Worm (Caenorhabditis elegans) whole organism, midembryonic: ENCODE measurements around the gene T06E8.2.

Source experiments
- T22C8.4 ChIP-seq: fragments of 200-800 bp; sonication (Bioruptor generic); IDR thresholded peaks from 2 replicates; pipeline ENCODE4 v1.3.6; 2022; ENCODE audit warnings: missing genetic modification characterization, missing compliant biosample characterization
- flt-1 ChIP-seq: fragments of 200-800 bp; sonication (Bioruptor generic); IDR thresholded peaks from 2 replicates; pipeline ENCODE4 v1.3.6; 2022; ENCODE audit warnings: missing genetic modification characterization, missing compliant biosample characterization
- ref-1 ChIP-seq: fragments of 200-800 bp; sonication (Bioruptor generic); conservative IDR thresholded peaks from 2 replicates; pipeline ENCODE4 v1.3.6; 2022; ENCODE audit warnings: missing genetic modification reagents, missing genetic modification characterization, missing compliant biosample characterization
- ztf-23 ChIP-seq: fragments of 200-800 bp; sonication (Bioruptor generic); IDR thresholded peaks from 2 replicates; pipeline ENCODE4 v1.3.6; 2022; ENCODE audit warnings: missing genetic modification reagents, missing genetic modification characterization, missing compliant biosample characterization
- ztf-29 ChIP-seq: fragments of 200-800 bp; sonication (Bioruptor generic); IDR thresholded peaks from 2 replicates; pipeline ENCODE4 v1.3.6; 2022; ENCODE audit warnings: missing genetic modification reagents, missing genetic modification characterization, missing compliant biosample characterization

DNA sequence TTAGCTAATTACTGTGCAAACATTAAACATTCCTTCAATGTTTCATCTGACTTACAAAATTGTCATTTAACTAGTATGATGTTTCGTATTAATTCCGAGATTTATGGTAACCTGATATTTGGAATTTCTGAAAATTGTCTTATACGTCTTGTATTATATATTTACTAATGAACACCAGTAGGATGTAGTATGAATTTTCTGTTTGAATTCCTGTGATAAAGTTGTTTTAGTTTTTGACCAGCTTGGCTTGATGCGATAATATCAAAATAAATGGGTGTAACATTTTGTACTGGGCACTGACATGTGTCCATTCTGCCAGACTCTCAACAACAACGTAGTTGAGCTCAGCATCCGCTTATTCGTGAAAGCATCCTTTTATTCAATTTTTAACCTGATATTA is 48.7 kb upstream of the T06E8.2 start, which contains the start of gene R04B5.6:
- TF ChIP-seq flt-1 (GFP tag; lab: Robert Waterston, UW) (no peak), ztf-23 (GFP tag; lab: Robert Waterston, UW) (no peak), T22C8.4 (GFP tag; lab: Robert Waterston, UW) (no peak), ref-1 (no peak), ztf-29 (no peak)
